Worm (Caenorhabditis elegans) whole organism, L4 larva: ENCODE measurements around the gene lag-1.

Experiments used
- F10B5.3 ChIP-seq: sonication (generic microtip); optimal IDR thresholded peaks from 2 replicates; lab custom pipeline; 2016; ENCODE audit warnings: mild to moderate bottlenecking, missing genetic modification characterization, missing compliant biosample characterization
- lin-13 ChIP-seq: fragments of 150-350 bp; optimal IDR thresholded peaks from 2 replicates; lab custom pipeline; 2014; ENCODE audit warnings: missing biosample characterization, missing genetic modification reagents, missing genetic modification characterization
- madf-5 ChIP-seq, 2 experiments: fragments of 200-800 bp; sonication (Bioruptor generic); IDR thresholded peaks; 2 replicates each; pipeline ENCODE4 v1.3.6; 2022; ENCODE audit warnings: missing compliant biosample characterization in 2 of 2, missing genetic modification characterization in 2 of 2
- mep-1 ChIP-seq: fragments of 150-350 bp; sonication (generic microtip); optimal IDR thresholded peaks from 3 replicates; lab custom pipeline; 2014; ENCODE audit warnings: missing biosample characterization, missing genetic modification characterization
- nhr-11 ChIP-seq: fragments of 150-350 bp; optimal IDR thresholded peaks from 2 replicates; lab custom pipeline; 2014; ENCODE audit warnings: missing biosample characterization, missing genetic modification characterization
- nhr-77 ChIP-seq: fragments of 150-350 bp; optimal IDR thresholded peaks from 2 replicates; lab custom pipeline; 2014; ENCODE audit warnings: missing biosample characterization, missing genetic modification characterization
- spr-1 ChIP-seq: sonication (generic microtip); optimal IDR thresholded peaks from 2 replicates; lab custom pipeline; 2016; ENCODE audit warnings: mild to moderate bottlenecking, missing genetic modification characterization, missing compliant biosample characterization
- zag-1 ChIP-seq: fragments of 150-350 bp; optimal IDR thresholded peaks from 2 replicates; lab custom pipeline; 2014; ENCODE audit warnings: missing biosample characterization, missing genetic modification characterization
- zfp-3 ChIP-seq: fragments of 200-800 bp; sonication (Bioruptor generic); conservative IDR thresholded peaks from 2 replicates; pipeline ENCODE4 v1.3.6; 2022; ENCODE audit warnings: missing genetic modification reagents, missing genetic modification characterization, missing compliant biosample characterization

DNA sequence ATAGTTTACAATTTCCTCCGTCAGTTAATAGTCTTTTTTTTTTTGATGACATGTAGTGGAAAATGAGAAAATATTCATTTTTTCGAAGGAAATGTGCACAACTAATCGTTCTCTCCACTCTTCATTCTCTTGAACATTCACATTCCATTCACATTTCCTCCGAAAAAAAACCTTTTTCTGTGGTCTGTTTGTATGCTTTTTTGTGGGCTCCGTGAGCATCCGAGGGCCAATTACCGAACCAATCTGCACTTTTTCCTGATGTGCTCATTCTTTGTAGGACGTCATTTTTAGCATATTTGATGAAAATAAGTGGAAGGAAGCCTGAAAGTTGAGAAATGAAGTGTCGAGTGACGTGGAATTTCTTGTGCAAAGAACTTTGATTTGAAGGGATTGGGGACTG, 35.5 kb upstream of the lag-1 start:
- no peak for TF ChIP-seq spr-1 (tag; lab: Kevin White, UChicago)
- no peak for TF ChIP-seq lin-13 (GFP tag; lab: Kevin White, UChicago)
- TF ChIP-seq zfp-3 (GFP tag; lab: Robert Waterston, UW), result no peak
- no peak for TF ChIP-seq zag-1 (tag; lab: Kevin White, UChicago)
- TF ChIP-seq nhr-77, result no peak
- TF ChIP-seq mep-1 (tag; lab: Kevin White, UChicago), result no peak
- no peak for TF ChIP-seq madf-5 (GFP tag; IDR thresholded peaks at IDR 0.05; lab: Robert Waterston, UW)
- no peak for TF ChIP-seq F10B5.3 (tag; lab: Kevin White, UChicago)
- TF ChIP-seq nhr-11, result no peak
